Worm (Caenorhabditis elegans) whole organism, young adult: ENCODE measurements around the gene rpb-2.

Source experiments
- B0336.3 ChIP-seq: fragments of 200-800 bp; sonication (Bioruptor generic); IDR thresholded peaks from 2 replicates; pipeline ENCODE4 v1.3.6; 2022; ENCODE audit warnings: missing genetic modification characterization, missing compliant biosample characterization
- F10E7.11 ChIP-seq: sonication (generic microtip); optimal IDR thresholded peaks from 2 replicates; lab custom pipeline; 2017; ENCODE audit warnings: mild to moderate bottlenecking, missing genetic modification characterization, moderate library complexity, missing compliant biosample characterization
- F33H1.4 ChIP-seq: fragments of 200-800 bp; sonication (Bioruptor generic); IDR thresholded peaks from 2 replicates; pipeline ENCODE4 v1.3.6; 2022; ENCODE audit warnings: missing genetic modification reagents, missing genetic modification characterization, missing compliant biosample characterization
- F37B4.10 ChIP-seq: fragments of 200-800 bp; sonication (Bioruptor generic); IDR thresholded peaks from 2 replicates; pipeline ENCODE4 v1.3.6; 2022; ENCODE audit warnings: missing genetic modification characterization, missing compliant biosample characterization
- F52B5.7 ChIP-seq: sonication (generic microtip); optimal IDR thresholded peaks from 2 replicates; lab custom pipeline; 2016; ENCODE audit warnings: mild to moderate bottlenecking, missing genetic modification characterization, missing compliant biosample characterization
- F57A8.1 ChIP-seq: fragments of 200-800 bp; sonication (Bioruptor generic); optimal IDR thresholded peaks from 2 replicates; lab custom pipeline; 2018; ENCODE audit warnings: mild to moderate bottlenecking, missing genetic modification characterization, moderate library complexity, missing compliant biosample characterization
- T26A5.8 ChIP-seq: sonication (generic microtip); optimal IDR thresholded peaks from 2 replicates; lab custom pipeline; 2016; ENCODE audit warnings: missing genetic modification characterization, missing compliant biosample characterization
- Y53G8AR.9 ChIP-seq: fragments of 200-800 bp; sonication (Bioruptor generic); conservative IDR thresholded peaks from 2 replicates; pipeline ENCODE4 v1.3.6; 2022; ENCODE audit warnings: missing genetic modification reagents, missing genetic modification characterization, missing compliant biosample characterization
- Y79H2A.3 ChIP-seq: fragments of 200-800 bp; sonication (Bioruptor generic); conservative IDR thresholded peaks from 2 replicates; pipeline ENCODE4 v1.3.6; 2022; ENCODE audit warnings: missing genetic modification reagents, missing genetic modification characterization, missing compliant biosample characterization
- Y95B8A.8 ChIP-seq: fragments of 200-800 bp; sonication (Bioruptor generic); IDR thresholded peaks from 2 replicates; pipeline ENCODE4 v1.3.6; 2022; ENCODE audit warnings: missing genetic modification reagents, missing genetic modification characterization, missing compliant biosample characterization
- ZK185.1 ChIP-seq: sonication (generic microtip); optimal IDR thresholded peaks from 2 replicates; lab custom pipeline; 2016; ENCODE audit warnings: mild to moderate bottlenecking, missing genetic modification characterization, missing compliant biosample characterization; ENCODE audit not compliant: poor library complexity, severe bottlenecking
- akir-1 ChIP-seq: fragments of 200-800 bp; sonication (Bioruptor generic); optimal IDR thresholded peaks from 2 replicates; lab custom pipeline; 2018; ENCODE audit warnings: mild to moderate bottlenecking, missing genetic modification characterization, moderate library complexity, missing compliant biosample characterization
- bed-1 ChIP-seq: fragments of 200-800 bp; sonication (Bioruptor generic); IDR thresholded peaks from 2 replicates; pipeline ENCODE4 v1.3.6; 2022; ENCODE audit warnings: missing genetic modification reagents, missing genetic modification characterization, missing compliant biosample characterization
- ccch-3 ChIP-seq: fragments of 200-800 bp; sonication (Bioruptor generic); optimal IDR thresholded peaks from 2 replicates; lab custom pipeline; 2018; ENCODE audit warnings: mild to moderate bottlenecking, missing genetic modification characterization, missing compliant biosample characterization
- ceh-100 ChIP-seq: fragments of 200-800 bp; sonication (Bioruptor generic); IDR thresholded peaks from 2 replicates; pipeline ENCODE4 v1.3.6; 2022; ENCODE audit warnings: missing genetic modification reagents, missing genetic modification characterization, missing compliant biosample characterization
- ceh-27 ChIP-seq: fragments of 200-800 bp; sonication (Bioruptor generic); optimal IDR thresholded peaks from 2 replicates; lab custom pipeline; 2018; ENCODE audit warnings: mild to moderate bottlenecking, missing genetic modification characterization, moderate library complexity, missing compliant biosample characterization
- ceh-91 ChIP-seq: fragments of 200-800 bp; sonication (Bioruptor generic); IDR thresholded peaks from 2 replicates; pipeline ENCODE4 v1.3.6; 2022; ENCODE audit warnings: missing genetic modification reagents, missing genetic modification characterization, missing compliant biosample characterization
- dpl-1 ChIP-seq: fragments of 150-350 bp; optimal IDR thresholded peaks from 2 replicates; lab custom pipeline; 2014; ENCODE audit warnings: missing biosample characterization, missing genetic modification reagents, missing genetic modification characterization
- efl-1 ChIP-seq: fragments of 150-350 bp; optimal IDR thresholded peaks from 2 replicates; lab custom pipeline; 2014; ENCODE audit warnings: missing biosample characterization, missing genetic modification reagents, missing genetic modification characterization
- egl-44 ChIP-seq: fragments of 200-800 bp; sonication (Bioruptor generic); IDR thresholded peaks from 2 replicates; pipeline ENCODE4 v1.3.6; 2022; ENCODE audit warnings: missing genetic modification reagents, missing genetic modification characterization, missing compliant biosample characterization
- egrh-3 ChIP-seq: fragments of 200-800 bp; sonication (Bioruptor generic); IDR thresholded peaks from 2 replicates; pipeline ENCODE4 v1.3.6; 2022; ENCODE audit warnings: missing genetic modification reagents, missing genetic modification characterization, missing compliant biosample characterization
- ekl-4 ChIP-seq: fragments of 200-800 bp; sonication (Bioruptor generic); IDR thresholded peaks from 2 replicates; pipeline ENCODE4 v1.3.6; 2022; ENCODE audit warnings: missing genetic modification reagents, missing genetic modification characterization, missing compliant biosample characterization
- fkh-3 ChIP-seq: sonication (generic microtip); optimal IDR thresholded peaks from 2 replicates; lab custom pipeline; 2016; ENCODE audit warnings: mild to moderate bottlenecking, missing genetic modification characterization, missing compliant biosample characterization
- gei-17 ChIP-seq: fragments of 200-800 bp; sonication (Bioruptor generic); optimal IDR thresholded peaks from 2 replicates; lab custom pipeline; 2018; ENCODE audit warnings: mild to moderate bottlenecking, missing genetic modification characterization, missing compliant biosample characterization
- hlh-12 ChIP-seq: sonication (generic microtip); optimal IDR thresholded peaks from 2 replicates; lab custom pipeline; 2016; ENCODE audit warnings: missing genetic modification characterization, missing compliant biosample characterization
- hmg-1.2 ChIP-seq: fragments of 200-800 bp; sonication (Bioruptor generic); IDR thresholded peaks from 2 replicates; pipeline ENCODE4 v1.3.6; 2022; ENCODE audit warnings: missing genetic modification reagents, missing genetic modification characterization, missing compliant biosample characterization
- lin-54 ChIP-seq: fragments of 200-800 bp; sonication (Bioruptor generic); optimal IDR thresholded peaks from 2 replicates; lab custom pipeline; 2018; ENCODE audit warnings: mild to moderate bottlenecking, missing genetic modification characterization, missing compliant biosample characterization
- lir-1 ChIP-seq: fragments of 200-800 bp; sonication (Bioruptor generic); conservative IDR thresholded peaks from 2 replicates; pipeline ENCODE4 v1.3.6; 2022; ENCODE audit warnings: missing genetic modification reagents, missing genetic modification characterization, missing compliant biosample characterization
- lsy-27 ChIP-seq: sonication (generic microtip); optimal IDR thresholded peaks from 2 replicates; lab custom pipeline; 2017; ENCODE audit warnings: missing genetic modification characterization, mild to moderate bottlenecking, missing compliant biosample characterization, antibody characterized with exemption, missing genotype, borderline replicate concordance; ENCODE audit not compliant: insufficient read depth
- madf-10 ChIP-seq: sonication (generic microtip); optimal IDR thresholded peaks from 2 replicates; lab custom pipeline; 2016; ENCODE audit warnings: mild to moderate bottlenecking, missing genetic modification characterization, missing compliant biosample characterization
- madf-3 ChIP-seq: fragments of 200-800 bp; sonication (Bioruptor generic); IDR thresholded peaks from 2 replicates; pipeline ENCODE4 v1.3.6; 2022; ENCODE audit warnings: missing genetic modification reagents, missing genetic modification characterization, missing compliant biosample characterization
- mes-4 ChIP-seq: sonication (generic microtip); optimal IDR thresholded peaks from 2 replicates; lab custom pipeline; 2016; ENCODE audit warnings: missing genotype, missing genetic modification characterization, missing compliant biosample characterization
- nfya-1 ChIP-seq: sonication (generic microtip); optimal IDR thresholded peaks from 2 replicates; lab custom pipeline; 2017; ENCODE audit warnings: antibody characterized with exemption, missing compliant biosample characterization, missing genetic modification characterization, borderline replicate concordance; ENCODE audit not compliant: insufficient read depth
- nfya-2 ChIP-seq: fragments of 200-800 bp; sonication (Bioruptor generic); IDR thresholded peaks from 2 replicates; pipeline ENCODE4 v1.3.6; 2022; ENCODE audit warnings: missing genetic modification reagents, missing genetic modification characterization, missing compliant biosample characterization
- nhr-27 ChIP-seq: fragments of 200-800 bp; sonication (Bioruptor generic); optimal IDR thresholded peaks from 2 replicates; lab custom pipeline; 2018; ENCODE audit warnings: mild to moderate bottlenecking, missing genetic modification characterization, moderate library complexity, missing compliant biosample characterization
- nhr-90 ChIP-seq: sonication (generic microtip); optimal IDR thresholded peaks from 2 replicates; lab custom pipeline; 2016; ENCODE audit warnings: missing genotype, mild to moderate bottlenecking, missing genetic modification characterization, missing compliant biosample characterization
- rpc-1 ChIP-seq, 2 experiments: fragments of 150-350 bp in 1 of 2; sonication (generic microtip) in 1 of 2; optimal IDR thresholded peaks; 2 replicates each; lab custom pipeline; 2014 to 2018; ENCODE audit warnings: missing biosample characterization in 1 of 2, missing genetic modification characterization in 1 of 2, missing genetic modification reagents in 1 of 2, missing genotype in 1 of 2
- sdz-38 ChIP-seq: sonication (generic microtip); optimal IDR thresholded peaks from 2 replicates; lab custom pipeline; 2016; ENCODE audit warnings: missing genotype, missing genetic modification characterization, missing compliant biosample characterization
- snpc-1.1 ChIP-seq: sonication (generic microtip); optimal IDR thresholded peaks from 2 replicates; lab custom pipeline; 2017; ENCODE audit warnings: missing genetic modification characterization, mild to moderate bottlenecking, missing compliant biosample characterization, antibody characterized with exemption, moderate library complexity, missing genotype, missing genetic modification reagents; ENCODE audit not compliant: insufficient read depth
- snpc-3.4 ChIP-seq: sonication (generic microtip); optimal IDR thresholded peaks from 2 replicates; lab custom pipeline; 2017; ENCODE audit warnings: missing genetic modification characterization, mild to moderate bottlenecking, missing compliant biosample characterization, antibody characterized with exemption, moderate library complexity, missing genotype, missing genetic modification reagents
- somi-1 ChIP-seq: fragments of 200-800 bp; sonication (Bioruptor generic); optimal IDR thresholded peaks from 2 replicates; lab custom pipeline; 2018; ENCODE audit warnings: mild to moderate bottlenecking, missing genetic modification characterization, missing compliant biosample characterization
- sptf-2 ChIP-seq: fragments of 200-800 bp; sonication (Bioruptor generic); optimal IDR thresholded peaks from 2 replicates; lab custom pipeline; 2018; ENCODE audit warnings: mild to moderate bottlenecking, missing genetic modification characterization, missing compliant biosample characterization
- tbp1 ChIP-seq: fragments of 200-800 bp; sonication (Bioruptor generic); optimal IDR thresholded peaks from 2 replicates; lab custom pipeline; 2018; ENCODE audit warnings: mild to moderate bottlenecking, missing genetic modification characterization, missing compliant biosample characterization
- xnd-1 ChIP-seq: sonication (generic microtip); optimal IDR thresholded peaks from 2 replicates; lab custom pipeline; 2016; ENCODE audit warnings: missing genotype, missing genetic modification reagents, missing genetic modification characterization, missing compliant biosample characterization
- ztf-18 ChIP-seq: sonication (generic microtip); optimal IDR thresholded peaks from 2 replicates; lab custom pipeline; 2016; ENCODE audit warnings: missing genotype, mild to moderate bottlenecking, missing genetic modification characterization, missing compliant biosample characterization
- ztf-26 ChIP-seq: sonication (generic microtip); optimal IDR thresholded peaks from 2 replicates; lab custom pipeline; 2017; ENCODE audit warnings: missing genetic modification characterization, missing compliant biosample characterization
- ztf-3 ChIP-seq: fragments of 200-800 bp; sonication (Bioruptor generic); optimal IDR thresholded peaks from 2 replicates; lab custom pipeline; 2018; ENCODE audit warnings: mild to moderate bottlenecking, missing genetic modification characterization, missing compliant biosample characterization
- ztf-6 ChIP-seq: fragments of 200-800 bp; sonication (Bioruptor generic); IDR thresholded peaks from 2 replicates; pipeline ENCODE4 v1.3.6; 2022; ENCODE audit warnings: missing genetic modification reagents, missing genetic modification characterization, missing compliant biosample characterization

rpb-2 gene

DNA sequence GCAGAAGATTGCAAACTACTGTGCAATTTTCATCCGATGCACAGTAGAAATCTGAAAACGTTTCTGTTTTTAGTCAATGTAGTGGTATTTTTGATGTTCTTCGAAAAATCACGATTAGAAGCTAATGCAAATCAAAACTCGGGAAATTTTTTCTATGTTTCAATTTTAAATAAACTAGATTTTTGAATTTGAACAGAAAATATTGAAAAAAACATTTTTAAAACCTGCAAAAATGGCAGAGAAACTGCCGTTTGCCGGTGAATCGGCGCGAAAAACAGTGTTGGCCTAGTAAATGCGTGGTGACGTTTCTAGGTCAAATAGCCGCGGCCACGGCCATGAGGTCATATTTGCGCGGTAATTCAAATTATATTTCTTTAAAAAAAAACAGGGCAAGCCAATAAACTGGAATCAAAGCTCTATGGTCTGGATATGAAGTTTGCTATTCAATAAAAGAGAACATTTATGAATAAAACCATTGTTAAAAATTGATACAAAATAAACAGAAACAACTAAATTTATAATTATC is 9.2 kb upstream of the rpb-2 start, which contains the start of gene set-2:
Gene set-2, minus strand, starts transcription at position 51 of the 526 bp plus-strand sequence.
- no peak for TF ChIP-seq ccch-3 (GFP tag; lab: Kevin White, UChicago)
- peak; percentile 89 for TF ChIP-seq madf-3 (GFP tag; lab: Robert Waterston, UW)
- no peak for TF ChIP-seq ztf-3 (GFP tag; lab: Kevin White, UChicago)
- TF ChIP-seq F52B5.7, result no peak
- TF ChIP-seq xnd-1 (tag; lab: Kevin White, UChicago), result peak; percentile 58
- TF ChIP-seq lir-1 (GFP tag; lab: Robert Waterston, UW), result peak; percentile 84
- TF ChIP-seq Y95B8A.8 (GFP tag; lab: Robert Waterston, UW), result peak; percentile 89
- TF ChIP-seq snpc-1.1 (tag; lab: Kevin White, UChicago), result peak; percentile 40
- peak; percentile 78 for TF ChIP-seq snpc-3.4
- TF ChIP-seq nfya-1 (tag; lab: Kevin White, UChicago), result no peak
- TF ChIP-seq egl-44 (GFP tag; lab: Robert Waterston, UW), result peak; percentile 69; the same call in 1 of the 2 replicates
- TF ChIP-seq F37B4.10 (GFP tag; lab: Robert Waterston, UW), result no peak
- peak; percentile 92 for TF ChIP-seq efl-1
- peak; percentile 93 for TF ChIP-seq ZK185.1 (tag; lab: Kevin White, UChicago)
- TF ChIP-seq ceh-100, result peak; percentile 50
- TF ChIP-seq ztf-18 (tag; lab: Kevin White, UChicago), result peak; percentile 74
- no peak for TF ChIP-seq sdz-38 (tag; lab: Kevin White, UChicago)
- no peak for TF ChIP-seq nhr-90 (tag; lab: Kevin White, UChicago)
- TF ChIP-seq Y79H2A.3 (GFP tag; lab: Robert Waterston, UW), result no peak
- peak; percentile 76 for TF ChIP-seq F33H1.4 (GFP tag; lab: Robert Waterston, UW)
- peak; percentile 82 for TF ChIP-seq ceh-91 (GFP tag; lab: Robert Waterston, UW)
- TF ChIP-seq lin-54 (GFP tag; lab: Kevin White, UChicago), result peak; percentile 97
- no peak for TF ChIP-seq fkh-3
- no peak for TF ChIP-seq F57A8.1 (GFP tag; lab: Kevin White, UChicago)
- TF ChIP-seq lsy-27 (tag; lab: Kevin White, UChicago), result no peak
- TF ChIP-seq mes-4 (tag; lab: Kevin White, UChicago), result no peak
- peak; percentile 43; the same call in 1 of the 2 replicates for TF ChIP-seq egrh-3 (GFP tag; lab: Robert Waterston, UW)
- no peak for TF ChIP-seq ztf-6 (GFP tag; lab: Robert Waterston, UW)
- TF ChIP-seq nhr-27 (tag; lab: Kevin White, UChicago), result no peak
- TF ChIP-seq Y53G8AR.9 (GFP tag; lab: Robert Waterston, UW), result peak; percentile 51; the same call in 1 of the 2 replicates
- peak; percentile 55 for TF ChIP-seq madf-10 (tag; lab: Kevin White, UChicago)
- peak; percentile 48 for TF ChIP-seq hmg-1.2 (GFP tag; lab: Robert Waterston, UW)
- no peak for TF ChIP-seq gei-17 (GFP tag; lab: Kevin White, UChicago)
- no peak for TF ChIP-seq ztf-26 (tag; lab: Kevin White, UChicago)
- TF ChIP-seq hlh-12 (tag; lab: Kevin White, UChicago), result no peak
- TF ChIP-seq sptf-2 (GFP tag; lab: Kevin White, UChicago), result peak; percentile 84
- peak; percentile 92 for TF ChIP-seq dpl-1 (GFP tag; lab: Kevin White, UChicago)
- TF ChIP-seq ceh-27 (GFP tag; lab: Kevin White, UChicago), result peak; percentile 88
- TF ChIP-seq F10E7.11, result peak; percentile 38
- no peak for TF ChIP-seq nfya-2 (GFP tag; lab: Robert Waterston, UW)
- no peak for TF ChIP-seq rpc-1 (optimal IDR thresholded peaks at IDR 0.05; lab: Kevin White, UChicago)
- no peak for TF ChIP-seq rpc-1 (tag; optimal IDR thresholded peaks at IDR 0.05; lab: Kevin White, UChicago)
- TF ChIP-seq somi-1 (GFP tag; lab: Kevin White, UChicago), result no peak
- TF ChIP-seq B0336.3 (GFP tag; lab: Robert Waterston, UW), result peak; percentile 63
- peak; percentile 65; the same call in 1 of the 2 replicates for TF ChIP-seq ekl-4 (GFP tag; lab: Robert Waterston, UW)
- TF ChIP-seq akir-1 (GFP tag; lab: Kevin White, UChicago), result no peak
- peak; percentile 48 for TF ChIP-seq tbp1 (GFP tag; lab: Kevin White, UChicago)
- TF ChIP-seq bed-1, result 0 out of 2 replicates have a peak, but pooled peaks have one; percentile 79
- no peak for TF ChIP-seq T26A5.8 (tag; lab: Kevin White, UChicago)
